Fruit fly (Drosophila melanogaster) Kc167 (cell line): ENCODE measurements around the gene CG33252.

Source experiments
- Myc ChIP-seq: fragments of >200 bp; optimal IDR thresholded peaks from 2 replicates; lab custom pipeline; 2017; ENCODE audit warnings: missing external identifiers
- h ChIP-seq: fragments of >200 bp; optimal IDR thresholded peaks from 3 replicates; lab custom pipeline; 2018; ENCODE audit warnings: missing external identifiers
- insv ChIP-seq: fragments of >200 bp; optimal IDR thresholded peaks from 3 replicates; lab custom pipeline; 2018; ENCODE audit warnings: missing external identifiers
- psq ChIP-seq: fragments of >200 bp; optimal IDR thresholded peaks from 2 replicates; lab custom pipeline; 2017; ENCODE audit warnings: missing external identifiers

- TF ChIP-seq Myc (lab: Kevin White, UChicago) (no peak), psq (lab: Kevin White, UChicago) (no peak), insv (lab: Kevin White, UChicago) (no peak), h (lab: Kevin White, UChicago) (no peak)
These were observed 15.0 kb upstream of the CG33252 start for dm6 chrX:16911962-16912361.
